Worm (Caenorhabditis elegans) whole organism, L1 larva: Measurements from ENCODE around the gene ptr-20.

Source experiments
- C04F5.9 ChIP-seq: sonication (generic microtip); optimal IDR thresholded peaks from 2 replicates; lab custom pipeline; 2016; ENCODE audit warnings: missing genetic modification characterization, missing compliant biosample characterization
- C34B4.2 ChIP-seq: sonication (generic microtip); optimal IDR thresholded peaks from 2 replicates; lab custom pipeline; 2017; ENCODE audit warnings: mild to moderate bottlenecking, missing genetic modification characterization, missing compliant biosample characterization
- aha-1 ChIP-seq: fragments of 150-350 bp; optimal IDR thresholded peaks from 2 replicates; lab custom pipeline; 2014; ENCODE audit warnings: missing biosample characterization, missing genetic modification characterization
- alr-1 ChIP-seq: fragments of 200-800 bp; sonication (Bioruptor generic); optimal IDR thresholded peaks from 2 replicates; lab custom pipeline; 2018; ENCODE audit warnings: borderline replicate concordance, mild to moderate bottlenecking, missing genetic modification characterization, missing compliant biosample characterization
- aly-2 ChIP-seq: fragments of 150-350 bp; optimal IDR thresholded peaks from 2 replicates; lab custom pipeline; 2014; ENCODE audit warnings: missing biosample characterization, missing genetic modification characterization
- blmp-1 ChIP-seq: fragments of 150-350 bp; optimal IDR thresholded peaks from 2 replicates; lab custom pipeline; 2014; ENCODE audit warnings: missing biosample characterization, missing genetic modification characterization
- ceh-82 ChIP-seq, 3 experiments: fragments of 150-350 bp in 1 of 3; sonication (generic microtip) in 2 of 3; optimal IDR thresholded peaks; 2 replicates each; lab custom pipeline; 2014 to 2017; ENCODE audit warnings: missing biosample characterization in 3 of 3, missing genetic modification characterization in 3 of 3
- dpl-1 ChIP-seq, 3 experiments: fragments of 150-350 bp in 2 of 3; sonication (generic microtip) in 1 of 3; optimal IDR thresholded peaks; 2 replicates each; lab custom pipeline; 2014 to 2017; ENCODE audit warnings: missing biosample characterization in 3 of 3, missing genetic modification characterization in 3 of 3, missing genetic modification reagents in 3 of 3
- efl-1 ChIP-seq, 4 experiments: fragments of 150-350 bp; optimal IDR thresholded peaks in 3 of 4; peaks in 1 of 4; 1 replicate in 1 of 4; 2 replicates in 3 of 4; lab custom pipeline; 2014; ENCODE audit warnings: missing biosample characterization in 2 of 4, missing genetic modification characterization in 2 of 4, missing genetic modification reagents in 2 of 4
- fkh-8 ChIP-seq: sonication (generic microtip); optimal IDR thresholded peaks from 2 replicates; lab custom pipeline; 2016; ENCODE audit warnings: mild to moderate bottlenecking, missing genetic modification characterization, missing compliant biosample characterization
- fos-1 ChIP-seq: fragments of 150-350 bp; optimal IDR thresholded peaks from 2 replicates; lab custom pipeline; 2014; ENCODE audit warnings: missing biosample characterization, missing genetic modification characterization
- hlh-17 ChIP-seq: fragments of 200-800 bp; sonication (Bioruptor generic); optimal IDR thresholded peaks from 2 replicates; lab custom pipeline; 2018; ENCODE audit warnings: missing genetic modification characterization, mild to moderate bottlenecking, missing compliant biosample characterization, moderate library complexity, borderline replicate concordance
- hpl-2 ChIP-seq: fragments of 150-350 bp; optimal IDR thresholded peaks from 2 replicates; lab custom pipeline; 2014; ENCODE audit warnings: missing biosample characterization, missing genetic modification reagents, missing genetic modification characterization
- jun-1 ChIP-seq: fragments of 150-350 bp; optimal IDR thresholded peaks from 2 replicates; lab custom pipeline; 2014; ENCODE audit warnings: missing biosample characterization, missing genetic modification reagents, missing genetic modification characterization
- lin-13 ChIP-seq: fragments of 150-350 bp; optimal IDR thresholded peaks from 2 replicates; lab custom pipeline; 2014; ENCODE audit warnings: missing biosample characterization, missing genetic modification reagents, missing genetic modification characterization
- lin-14 ChIP-seq: fragments of 200-800 bp; sonication (Bioruptor generic); optimal IDR thresholded peaks from 2 replicates; lab custom pipeline; 2018; ENCODE audit warnings: mild to moderate bottlenecking, missing genetic modification characterization, moderate library complexity, missing compliant biosample characterization
- lin-15B ChIP-seq: fragments of 150-350 bp; sonication (generic microtip); optimal IDR thresholded peaks from 3 replicates; lab custom pipeline; 2014; ENCODE audit warnings: missing biosample characterization, missing genetic modification characterization
- mep-1 ChIP-seq: fragments of 150-350 bp; optimal IDR thresholded peaks from 2 replicates; lab custom pipeline; 2014; ENCODE audit warnings: missing biosample characterization, missing genetic modification characterization
- nhr-11 ChIP-seq: fragments of 150-350 bp; optimal IDR thresholded peaks from 2 replicates; lab custom pipeline; 2014; ENCODE audit warnings: missing biosample characterization, missing genetic modification characterization
- nhr-19 ChIP-seq: fragments of 200-800 bp; sonication (Bioruptor generic); conservative IDR thresholded peaks from 2 replicates; pipeline ENCODE4 v1.3.6; 2022; ENCODE audit warnings: missing genetic modification characterization, missing compliant biosample characterization
- nhr-20 ChIP-seq: sonication (generic microtip); optimal IDR thresholded peaks from 2 replicates; lab custom pipeline; 2016; ENCODE audit warnings: mild to moderate bottlenecking, missing genetic modification characterization, missing compliant biosample characterization
- nhr-237 ChIP-seq: fragments of 150-350 bp; optimal IDR thresholded peaks from 2 replicates; lab custom pipeline; 2014; ENCODE audit warnings: missing biosample characterization, missing genetic modification characterization
- nhr-47 ChIP-seq: sonication (generic microtip); optimal IDR thresholded peaks from 2 replicates; lab custom pipeline; 2016; ENCODE audit warnings: mild to moderate bottlenecking, missing genetic modification characterization, moderate library complexity, missing compliant biosample characterization
- nhr-76 ChIP-seq: sonication (generic microtip); optimal IDR thresholded peaks from 2 replicates; lab custom pipeline; 2017; ENCODE audit warnings: missing biosample characterization, missing genetic modification characterization
- nhr-77 ChIP-seq: fragments of 150-350 bp; optimal IDR thresholded peaks from 2 replicates; lab custom pipeline; 2014; ENCODE audit warnings: missing biosample characterization, missing genetic modification characterization
- pax-3 ChIP-seq: fragments of 200-800 bp; sonication (Bioruptor generic); optimal IDR thresholded peaks from 2 replicates; lab custom pipeline; 2018; ENCODE audit warnings: mild to moderate bottlenecking, missing genetic modification characterization, moderate library complexity, missing compliant biosample characterization
- pqm-1 ChIP-seq: sonication (generic microtip); optimal IDR thresholded peaks from 3 replicates; lab custom pipeline; 2017; ENCODE audit warnings: missing biosample characterization, missing genetic modification characterization
- skn-1 ChIP-seq: fragments of 150-350 bp; optimal IDR thresholded peaks from 2 replicates; lab custom pipeline; 2014; ENCODE audit warnings: missing biosample characterization, missing genetic modification characterization
- snpc-4 ChIP-seq: fragments of 150-350 bp; optimal IDR thresholded peaks from 2 replicates; lab custom pipeline; 2014; ENCODE audit warnings: missing biosample characterization, missing genetic modification characterization
- snu-23 ChIP-seq: sonication (generic microtip); optimal IDR thresholded peaks from 2 replicates; lab custom pipeline; 2016; ENCODE audit warnings: missing genetic modification characterization, missing compliant biosample characterization
- sox-4 ChIP-seq: sonication (generic microtip); optimal IDR thresholded peaks from 2 replicates; lab custom pipeline; 2016; ENCODE audit warnings: missing genetic modification characterization, missing compliant biosample characterization
- sptf-1 ChIP-seq: fragments of 150-350 bp; optimal IDR thresholded peaks from 2 replicates; lab custom pipeline; 2014; ENCODE audit warnings: missing biosample characterization, missing genetic modification characterization
- sup-37 ChIP-seq: fragments of 200-800 bp; sonication (Bioruptor generic); optimal IDR thresholded peaks from 2 replicates; lab custom pipeline; 2018; ENCODE audit warnings: mild to moderate bottlenecking, missing genetic modification characterization, missing compliant biosample characterization
- tbx-2 ChIP-seq: sonication (generic microtip); optimal IDR thresholded peaks from 2 replicates; lab custom pipeline; 2016; ENCODE audit warnings: missing genetic modification characterization, missing compliant biosample characterization
- unc-130 ChIP-seq: fragments of 150-350 bp; optimal IDR thresholded peaks from 2 replicates; lab custom pipeline; 2017; ENCODE audit warnings: missing biosample characterization, missing genetic modification characterization, inconsistent platforms
- unc-30 ChIP-seq: sonication (generic microtip); optimal IDR thresholded peaks from 2 replicates; lab custom pipeline; 2017; ENCODE audit warnings: missing biosample characterization, missing genetic modification characterization
- unc-62 ChIP-seq: fragments of 150-350 bp; optimal IDR thresholded peaks from 2 replicates; lab custom pipeline; 2014; ENCODE audit warnings: missing biosample characterization, missing genetic modification reagents, missing genetic modification characterization
- unc-86 ChIP-seq: sonication (generic microtip); optimal IDR thresholded peaks from 2 replicates; lab custom pipeline; 2016; ENCODE audit warnings: missing genetic modification characterization, missing compliant biosample characterization
- xbp-1 ChIP-seq: sonication (generic microtip); optimal IDR thresholded peaks from 2 replicates; lab custom pipeline; 2016; ENCODE audit warnings: missing genetic modification characterization, missing compliant biosample characterization
- zag-1 ChIP-seq: fragments of 150-350 bp; optimal IDR thresholded peaks from 2 replicates; lab custom pipeline; 2014; ENCODE audit warnings: missing biosample characterization, missing genetic modification characterization
- ztf-11 ChIP-seq, 2 experiments: sonication (generic microtip); optimal IDR thresholded peaks; 2 replicates each; lab custom pipeline; 2016 to 2017; ENCODE audit warnings: missing genetic modification characterization in 2 of 2, missing biosample characterization in 1 of 2, missing compliant biosample characterization in 1 of 2

Gene ptr-20

ce11 chrII:15143729-15144128, 14.3 kb upstream of the ptr-20 start:
- TF ChIP-seq fos-1 (tag; lab: Kevin White, UChicago) (no peak), efl-1 (optimal IDR thresholded peaks at IDR 0.05; lab: Kevin White, UChicago) (no peak), efl-1 (GFP tag; optimal IDR thresholded peaks at IDR 0.05 in 1 of 2; lab: Kevin White, UChicago) (peak in 1 of 2 experiments; percentile 90), pqm-1 (tag; lab: Kevin White, UChicago) (no peak)

DNA sequence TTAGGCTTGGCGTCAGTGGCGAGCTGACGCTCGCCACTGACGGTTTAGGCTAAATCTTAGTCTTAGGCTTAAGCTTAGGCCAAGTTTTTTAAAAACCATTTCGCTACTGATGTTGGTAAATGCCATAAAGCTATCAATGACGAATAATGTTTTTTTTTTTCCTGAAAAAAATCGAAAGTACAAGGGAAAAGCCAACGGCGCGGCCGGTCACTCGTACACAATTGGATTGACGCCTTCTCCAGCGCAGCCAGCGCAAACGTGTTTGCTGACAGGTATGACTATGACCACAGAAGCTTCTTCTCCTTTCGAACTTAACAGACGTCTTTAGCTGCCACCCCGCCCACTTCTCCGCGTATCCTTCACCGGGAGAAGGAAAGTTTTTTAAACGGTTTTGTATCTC, 12.4 kb upstream of the ptr-20 start, which contains the start of gene Y53F4B.27:
Gene Y53F4B.27, plus strand, starts transcription at position 301 of the 400 bp plus-strand sequence.
- TF ChIP-seq nhr-11 (no peak), nhr-47 (tag; lab: Kevin White, UChicago) (no peak), blmp-1 (peak; percentile 63), jun-1 (tag; lab: Kevin White, UChicago) (no peak), nhr-237 (tag; lab: Kevin White, UChicago) (no peak), lin-14 (GFP tag; lab: Kevin White, UChicago) (no peak)

- TF ChIP-seq ztf-11 (tag; optimal IDR thresholded peaks at IDR 0.05; lab: Kevin White, UChicago): no peak
- no peak for TF ChIP-seq nhr-237 (tag; lab: Kevin White, UChicago)
- TF ChIP-seq sup-37 (GFP tag; lab: Kevin White, UChicago): no peak
- TF ChIP-seq dpl-1 (GFP tag; optimal IDR thresholded peaks at IDR 0.05; lab: Kevin White, UChicago): no peak
- no peak for TF ChIP-seq nhr-19
- TF ChIP-seq hpl-2: no peak
- no peak for TF ChIP-seq unc-30
- TF ChIP-seq unc-86 (tag; lab: Kevin White, UChicago): no peak
- TF ChIP-seq nhr-20: no peak
- TF ChIP-seq C34B4.2 (tag; lab: Kevin White, UChicago): no peak
Observed at ce11 chrII:15148442-15148841, 9.5 kb upstream of the ptr-20 start.

DNA sequence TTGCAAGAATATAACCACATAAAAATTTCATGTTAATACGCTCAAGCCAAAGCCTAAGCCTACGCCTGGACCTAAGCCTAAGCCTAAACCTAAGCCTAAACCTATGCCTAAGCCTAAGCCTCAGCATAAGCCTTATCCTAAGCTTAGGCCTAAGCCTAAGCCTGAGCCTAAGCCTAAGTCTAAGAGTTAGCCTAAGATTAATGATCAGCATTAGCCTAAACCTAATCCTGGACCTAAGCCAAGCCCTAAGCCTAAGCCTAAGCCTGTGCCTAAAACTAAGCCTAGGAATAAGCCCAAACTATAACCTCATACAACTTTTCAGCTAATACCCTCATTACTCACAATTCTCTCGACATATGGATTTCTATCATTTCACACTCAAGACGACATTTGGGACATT, 384 bp downstream of the ptr-20 start:
- no peak for TF ChIP-seq lin-15B
- no peak for TF ChIP-seq efl-1 (optimal IDR thresholded peaks at IDR 0.05; lab: Kevin White, UChicago)
- peak in 1 of 2 experiments; percentile 59 for TF ChIP-seq efl-1 (GFP tag; optimal IDR thresholded peaks at IDR 0.05 in 1 of 2; lab: Kevin White, UChicago)
- TF ChIP-seq, all 84 proteins: peak for 1

DNA sequence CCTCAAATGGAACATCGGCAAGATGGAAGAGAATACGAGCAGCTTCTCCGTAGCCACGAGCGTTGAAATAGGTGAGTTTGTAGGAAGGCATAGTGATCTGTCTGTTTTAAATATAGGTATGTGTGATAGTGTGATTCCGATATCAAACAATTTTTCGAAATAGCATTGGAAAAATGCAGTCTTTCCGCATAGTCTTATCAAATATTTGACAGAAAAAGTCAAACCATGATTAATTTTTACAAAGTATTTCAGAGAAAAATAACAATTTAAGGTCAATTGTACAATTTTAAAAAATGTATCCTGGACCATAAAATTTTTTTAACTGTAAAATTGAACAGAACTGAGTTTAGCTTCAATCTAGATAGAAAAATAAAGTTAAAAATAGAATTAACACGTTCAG, 6.5 kb downstream of the ptr-20 start, which contains the start of gene gst-26:
Gene gst-26, minus strand, starts transcription at position 101 of the 400 bp plus-strand sequence.
- TF ChIP-seq sox-4 (no peak), lin-15B (no peak), fkh-8 (tag; lab: Kevin White, UChicago) (no peak)

DNA sequence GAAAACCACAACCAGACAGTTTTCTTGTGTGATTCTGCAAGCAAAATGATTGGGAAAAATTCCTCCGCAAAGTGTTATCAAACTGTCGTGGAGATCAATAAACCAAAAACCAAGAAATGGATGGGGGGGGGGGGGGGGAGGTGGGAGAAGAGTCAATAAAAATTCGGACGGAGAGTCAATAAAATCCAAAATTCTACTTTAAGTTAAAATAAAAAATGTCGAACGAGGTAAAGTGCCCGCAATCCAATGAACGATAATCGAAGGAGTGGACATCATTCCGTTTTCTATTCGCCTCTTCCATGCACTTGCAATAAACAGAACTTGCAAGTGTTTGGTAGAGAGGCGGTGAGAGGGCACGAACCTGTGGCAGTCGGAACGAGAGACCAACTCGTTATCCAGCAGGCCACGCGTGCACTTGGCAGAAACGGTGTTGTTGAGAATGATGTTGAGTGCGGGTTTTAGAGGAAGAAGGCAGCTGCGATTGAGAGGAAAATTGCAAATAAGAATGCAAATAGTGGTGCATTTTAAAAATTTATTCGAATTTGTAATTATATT, 7.8 kb downstream of the ptr-20 start, which contains the start of gene gst-27:
Gene gst-27, minus strand, starts transcription at position 51 of the 555 bp plus-strand sequence.
- TF ChIP-seq hpl-2 (peak; percentile 32), snpc-4 (tag; lab: Kevin White, UChicago) (peak; percentile 79), nhr-20 (peak; percentile 89), sptf-1 (no peak), zag-1 (tag; lab: Kevin White, UChicago) (no peak), fos-1 (tag; lab: Kevin White, UChicago) (peak; percentile 83), alr-1 (no peak), pax-3 (tag; lab: Kevin White, UChicago) (peak; percentile 64), tbx-2 (tag; lab: Kevin White, UChicago) (peak; percentile 76), aly-2 (tag; lab: Kevin White, UChicago) (peak; percentile 59), unc-62 (GFP tag; lab: Kevin White, UChicago) (no peak), jun-1 (tag; lab: Kevin White, UChicago) (peak; percentile 60), C04F5.9 (tag; lab: Kevin White, UChicago) (peak; percentile 57), mep-1 (peak; percentile 92), ceh-82 (tag; optimal IDR thresholded peaks at IDR 0.05; lab: Kevin White, UChicago) (peak in 2 of 3 experiments; percentile 76 to 92), nhr-76 (tag; lab: Kevin White, UChicago) (peak; percentile 73), unc-86 (tag; lab: Kevin White, UChicago) (peak; percentile 49), skn-1 (tag; lab: Kevin White, UChicago) (peak; percentile 84), efl-1 (optimal IDR thresholded peaks at IDR 0.05; lab: Kevin White, UChicago) (peak; percentile 72 to 80), efl-1 (GFP tag; optimal IDR thresholded peaks at IDR 0.05 in 1 of 2; lab: Kevin White, UChicago) (peak; percentile 71 to 95), hlh-17 (GFP tag; lab: Kevin White, UChicago) (no peak), snu-23 (peak; percentile 93), sup-37 (GFP tag; lab: Kevin White, UChicago) (no peak), nhr-11 (peak; percentile 18), fkh-8 (tag; lab: Kevin White, UChicago) (peak; percentile 70), lin-13 (GFP tag; lab: Kevin White, UChicago) (peak; percentile 72), xbp-1 (peak; percentile 70), aha-1 (tag; lab: Kevin White, UChicago) (no peak), nhr-77 (tag; lab: Kevin White, UChicago) (peak; percentile 93), unc-130 (tag; lab: Kevin White, UChicago) (peak; percentile 33)
